Worm (Caenorhabditis elegans) whole organism, early embryonic: ENCODE data around the gene nhr-134.

Experiments
- F13C5.2 ChIP-seq: sonication (generic microtip); optimal IDR thresholded peaks from 2 replicates; lab custom pipeline; 2017; ENCODE audit warnings: mild to moderate bottlenecking, missing genetic modification characterization, inconsistent platforms, missing compliant biosample characterization
- aly-1 ChIP-seq: sonication (generic microtip); optimal IDR thresholded peaks from 2 replicates; lab custom pipeline; 2016; ENCODE audit warnings: missing genetic modification characterization, missing compliant biosample characterization
- ama-1 ChIP-seq: fragments of 150-350 bp; optimal IDR thresholded peaks from 2 replicates; lab custom pipeline; 2014
- ets-7 ChIP-seq: sonication (generic microtip); optimal IDR thresholded peaks from 2 replicates; lab custom pipeline; 2016; ENCODE audit warnings: missing genotype, missing genetic modification characterization, missing compliant biosample characterization
- flt-1 ChIP-seq: fragments of 200-800 bp; sonication (Bioruptor generic); IDR thresholded peaks from 2 replicates; pipeline ENCODE4 v1.3.6; 2022; ENCODE audit warnings: missing genetic modification characterization, missing compliant biosample characterization
- scrt-1 ChIP-seq: fragments of 200-800 bp; sonication (Bioruptor generic); IDR thresholded peaks from 2 replicates; pipeline ENCODE4 v1.3.6; 2022; ENCODE audit warnings: missing genetic modification characterization, missing compliant biosample characterization
- sea-1 ChIP-seq: fragments of 200-800 bp; sonication (Bioruptor generic); conservative IDR thresholded peaks from 2 replicates; pipeline ENCODE4 v1.3.6; 2022; ENCODE audit warnings: missing genetic modification characterization, missing compliant biosample characterization
- tbx-11 ChIP-seq: fragments of 200-800 bp; sonication (Bioruptor generic); IDR thresholded peaks from 2 replicates; pipeline ENCODE4 v1.3.6; 2022; ENCODE audit warnings: missing genetic modification characterization, missing compliant biosample characterization
- tbx-37 ChIP-seq: fragments of 200-800 bp; sonication (Bioruptor generic); conservative IDR thresholded peaks from 2 replicates; pipeline ENCODE4 v1.3.6; 2022; ENCODE audit warnings: missing genetic modification reagents, missing genetic modification characterization, missing compliant biosample characterization
- tra-4 ChIP-seq: sonication (generic microtip); optimal IDR thresholded peaks from 2 replicates; lab custom pipeline; 2017; ENCODE audit warnings: missing genetic modification characterization, missing compliant biosample characterization

DNA sequence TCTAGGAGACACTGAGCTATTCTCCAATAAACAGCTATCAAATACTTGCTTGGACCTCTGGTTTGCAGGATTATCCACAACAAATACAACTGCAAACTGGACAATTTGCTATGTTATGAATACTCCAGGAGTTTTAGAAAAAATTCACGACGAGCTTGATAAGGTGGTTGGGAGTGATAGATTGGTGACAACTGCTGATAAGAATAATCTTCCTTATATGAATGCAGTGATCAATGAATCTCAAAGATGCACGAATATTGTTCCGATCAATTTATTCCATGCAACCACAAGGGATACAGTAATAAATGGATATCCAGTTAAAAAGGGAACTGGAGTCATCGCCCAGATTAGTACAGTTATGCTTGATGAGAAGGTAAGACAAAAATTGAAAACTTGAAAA lies 20.8 kb downstream of the nhr-134 start:
- TF ChIP-seq ama-1 (lab: Kevin White, UChicago) (no peak), tra-4 (tag; lab: Kevin White, UChicago) (no peak), scrt-1 (no peak), F13C5.2 (no peak), flt-1 (GFP tag; lab: Robert Waterston, UW) (no peak), tbx-37 (GFP tag; lab: Robert Waterston, UW) (no peak), sea-1 (GFP tag; lab: Robert Waterston, UW) (no peak), aly-1 (tag; lab: Kevin White, UChicago) (no peak), tbx-11 (GFP tag; lab: Robert Waterston, UW) (no peak), ets-7 (tag; lab: Kevin White, UChicago) (no peak)
